Fruit fly (Drosophila melanogaster) whole organism, embryonic: ENCODE measurements around the gene Lip3.

ENCODE experiments used
- B-H2 ChIP-seq: fragments of 200-800 bp; sonication (Bioruptor generic); optimal IDR thresholded peaks from 2 replicates; lab custom pipeline; 2018; ENCODE audit warnings: missing biosample characterization, mild to moderate bottlenecking, missing genetic modification characterization
- BtbVII ChIP-seq: fragments of 200-800 bp; sonication (Bioruptor generic); optimal IDR thresholded peaks from 3 replicates; lab custom pipeline; 2017; ENCODE audit warnings: missing biosample characterization, mild to moderate bottlenecking, missing genetic modification characterization
- CG10209 ChIP-seq: fragments of 200-800 bp; sonication (Bioruptor generic); optimal IDR thresholded peaks from 3 replicates; lab custom pipeline; 2017; ENCODE audit warnings: missing biosample characterization, mild to moderate bottlenecking, missing genetic modification characterization, missing genetic modification reagents
- CG11247 ChIP-seq: fragments of 200-800 bp; sonication (Bioruptor generic); IDR thresholded peaks from 2 replicates; pipeline ENCODE4 v1.3.6; 2022; ENCODE audit warnings: missing biosample characterization, missing genetic modification characterization
- CG11504 ChIP-seq: fragments of 200-800 bp; sonication (Bioruptor generic); optimal IDR thresholded peaks from 3 replicates; lab custom pipeline; 2019; ENCODE audit warnings: missing biosample characterization, mild to moderate bottlenecking, missing genetic modification characterization, moderate library complexity
- CG11696 ChIP-seq: fragments of 200-800 bp; sonication (Bioruptor generic); IDR thresholded peaks from 2 replicates; pipeline ENCODE4 v1.3.6; 2022; ENCODE audit warnings: missing biosample characterization, missing genetic modification characterization
- CG12219 ChIP-seq: fragments of 200-800 bp; sonication (Bioruptor generic); optimal IDR thresholded peaks from 3 replicates; lab custom pipeline; 2018; ENCODE audit warnings: missing biosample characterization, mild to moderate bottlenecking, missing genetic modification characterization
- CG1233 ChIP-seq: fragments of 200-800 bp; sonication (Bioruptor generic); optimal IDR thresholded peaks from 4 replicates; lab custom pipeline; 2018; ENCODE audit warnings: missing biosample characterization, mild to moderate bottlenecking, missing genetic modification characterization
- CG13424 ChIP-seq: fragments of 200-800 bp; sonication (Bioruptor generic); optimal IDR thresholded peaks from 2 replicates; lab custom pipeline; 2019; ENCODE audit warnings: missing biosample characterization, mild to moderate bottlenecking, missing genetic modification characterization, moderate library complexity
- CG15696 ChIP-seq: fragments of 200-800 bp; sonication (Bioruptor generic); optimal IDR thresholded peaks from 2 replicates; lab custom pipeline; 2019; ENCODE audit warnings: missing biosample characterization, mild to moderate bottlenecking, missing genetic modification characterization, moderate library complexity
- CG1602 ChIP-seq: fragments of 200-800 bp; sonication (Bioruptor generic); optimal IDR thresholded peaks from 3 replicates; lab custom pipeline; 2016; ENCODE audit warnings: missing biosample characterization, missing genetic modification characterization
- CG17829 ChIP-seq: fragments of 200-800 bp; optimal IDR thresholded peaks from 2 replicates; lab custom pipeline; 2019; ENCODE audit warnings: missing biosample characterization, mild to moderate bottlenecking, missing genetic modification characterization, moderate library complexity
- CG18262 ChIP-seq: fragments of 200-800 bp; optimal IDR thresholded peaks from 3 replicates; lab custom pipeline; 2019; ENCODE audit warnings: missing biosample characterization, mild to moderate bottlenecking, missing genetic modification characterization, moderate library complexity
- CG2129 ChIP-seq: fragments of 200-800 bp; sonication (Bioruptor generic); IDR thresholded peaks from 2 replicates; pipeline ENCODE4 v1.3.6; 2022; ENCODE audit warnings: missing biosample characterization, missing genetic modification characterization; ENCODE audit not compliant: partially characterized antibody
- CG31224 ChIP-seq: fragments of 200-800 bp; sonication (Bioruptor generic); IDR thresholded peaks from 2 replicates; pipeline ENCODE4 v1.3.6; 2022; ENCODE audit warnings: missing biosample characterization, missing genetic modification characterization
- CG3407 ChIP-seq: fragments of 200-800 bp; sonication (Bioruptor generic); optimal IDR thresholded peaks from 2 replicates; lab custom pipeline; 2018; ENCODE audit warnings: missing biosample characterization, mild to moderate bottlenecking, missing genetic modification characterization
- CG6854 ChIP-seq: fragments of 200-800 bp; sonication (Bioruptor generic); optimal IDR thresholded peaks from 3 replicates; lab custom pipeline; 2017; ENCODE audit warnings: missing biosample characterization, mild to moderate bottlenecking, missing genetic modification characterization
- CG7372 ChIP-seq: fragments of 200-800 bp; sonication (Bioruptor generic); IDR thresholded peaks from 2 replicates; pipeline ENCODE4 v1.3.6; 2022; ENCODE audit warnings: missing biosample characterization, missing genetic modification characterization
- CG7963 ChIP-seq: fragments of 200-800 bp; sonication (Bioruptor generic); IDR thresholded peaks from 3 replicates; pipeline ENCODE4 v1.3.6; 2022; ENCODE audit warnings: missing biosample characterization, missing genetic modification characterization; ENCODE audit not compliant: partially characterized antibody
- CG7987 ChIP-seq: fragments of 200-800 bp; sonication (Bioruptor generic); optimal IDR thresholded peaks from 2 replicates; lab custom pipeline; 2018; ENCODE audit warnings: missing biosample characterization, mild to moderate bottlenecking, missing genetic modification characterization, moderate library complexity
- CG8290 ChIP-seq, 3 experiments: fragments of 200-800 bp; sonication (Bioruptor generic); optimal IDR thresholded peaks; 2 replicates each; lab custom pipeline; 2016 to 2019; ENCODE audit warnings: missing biosample characterization in 3 of 3, missing genetic modification characterization in 3 of 3, mild to moderate bottlenecking in 2 of 3, moderate library complexity in 1 of 3
- Camta ChIP-seq: fragments of 200-800 bp; sonication (Bioruptor generic); optimal IDR thresholded peaks from 2 replicates; lab custom pipeline; 2016; ENCODE audit warnings: missing biosample characterization, missing genetic modification characterization
- Dbx ChIP-seq: fragments of 200-800 bp; sonication (Bioruptor generic); IDR thresholded peaks from 3 replicates; pipeline ENCODE4 v1.3.6; 2022; ENCODE audit warnings: missing biosample characterization, missing genetic modification characterization
- Dip3 ChIP-seq: fragments of 200-800 bp; sonication (Bioruptor generic); optimal IDR thresholded peaks from 3 replicates; lab custom pipeline; 2016; ENCODE audit warnings: missing biosample characterization, missing genetic modification characterization
- Fer1 ChIP-seq: fragments of 200-800 bp; sonication (Bioruptor generic); optimal IDR thresholded peaks from 2 replicates; lab custom pipeline; 2017; ENCODE audit warnings: missing biosample characterization, mild to moderate bottlenecking, missing genetic modification characterization
- GATAe ChIP-seq: fragments of 200-800 bp; sonication (Bioruptor generic); conservative IDR thresholded peaks from 2 replicates; pipeline ENCODE4 v1.3.6; 2022; ENCODE audit warnings: missing biosample characterization, missing genetic modification characterization
- Gug ChIP-seq: fragments of 200-800 bp; sonication (Bioruptor generic); IDR thresholded peaks from 4 replicates; pipeline ENCODE4 v1.3.6; 2022; ENCODE audit warnings: missing biosample characterization, missing genetic modification characterization
- H2.0 ChIP-seq: fragments of 200-800 bp; sonication (Bioruptor generic); IDR thresholded peaks from 2 replicates; pipeline ENCODE4 v1.3.6; 2022; ENCODE audit warnings: missing biosample characterization, missing genetic modification characterization
- HLHmδ ChIP-seq: fragments of 200-800 bp; sonication (Bioruptor generic); optimal IDR thresholded peaks from 2 replicates; lab custom pipeline; 2018; ENCODE audit warnings: missing biosample characterization, mild to moderate bottlenecking, missing genetic modification characterization, moderate library complexity
- Hr39 ChIP-seq: fragments of >200 bp; optimal IDR thresholded peaks from 2 replicates; lab custom pipeline; 2017
- Lpt ChIP-seq: fragments of >200 bp; optimal IDR thresholded peaks from 2 replicates; lab custom pipeline; 2018; ENCODE audit warnings: missing biosample characterization, missing genetic modification characterization
- MBD-R2 ChIP-seq: fragments of 200-800 bp; sonication (Bioruptor generic); IDR thresholded peaks from 2 replicates; pipeline ENCODE4 v1.3.6; 2022; ENCODE audit warnings: missing biosample characterization, missing genetic modification characterization
- Mad ChIP-seq: fragments of 200-800 bp; sonication (Bioruptor generic); optimal IDR thresholded peaks from 2 replicates; lab custom pipeline; 2016; ENCODE audit warnings: missing biosample characterization, missing genetic modification characterization
- Ravus ChIP-seq: fragments of 200-800 bp; sonication (Bioruptor generic); IDR thresholded peaks from 2 replicates; pipeline ENCODE4 v1.3.6; 2022; ENCODE audit warnings: missing biosample characterization, missing genetic modification characterization
- bab2 ChIP-seq: fragments of 200-800 bp; sonication (Bioruptor generic); optimal IDR thresholded peaks from 2 replicates; lab custom pipeline; 2016; ENCODE audit warnings: missing biosample characterization, missing genetic modification characterization
- eyg ChIP-seq: fragments of 200-800 bp; sonication (Bioruptor generic); optimal IDR thresholded peaks from 3 replicates; lab custom pipeline; 2016; ENCODE audit warnings: missing biosample characterization, missing genetic modification characterization
- fd102C ChIP-seq: fragments of 200-800 bp; sonication (Bioruptor generic); optimal IDR thresholded peaks from 2 replicates; lab custom pipeline; 2018; ENCODE audit warnings: missing biosample characterization, mild to moderate bottlenecking, missing genetic modification characterization, moderate library complexity
- gcm2 ChIP-seq: fragments of 200-800 bp; sonication (Bioruptor generic); optimal IDR thresholded peaks from 2 replicates; lab custom pipeline; 2016; ENCODE audit warnings: missing biosample characterization, missing genetic modification characterization
- gfzf ChIP-seq: fragments of 200-800 bp; sonication (Bioruptor generic); optimal IDR thresholded peaks from 2 replicates; lab custom pipeline; 2016; ENCODE audit warnings: missing biosample characterization, mild to moderate bottlenecking, missing genetic modification characterization, moderate library complexity
- gro ChIP-seq: fragments of 200-800 bp; sonication (Bioruptor generic); optimal IDR thresholded peaks from 2 replicates; lab custom pipeline; 2016; ENCODE audit warnings: missing biosample characterization, missing genetic modification characterization
- gsb-n ChIP-seq: fragments of 200-800 bp; sonication (Bioruptor generic); optimal IDR thresholded peaks from 3 replicates; lab custom pipeline; 2018; ENCODE audit warnings: missing biosample characterization, mild to moderate bottlenecking, missing genetic modification characterization
- ham ChIP-seq: fragments of 200-800 bp; sonication (Bioruptor generic); IDR thresholded peaks from 2 replicates; pipeline ENCODE4 v1.3.6; 2022; ENCODE audit warnings: missing biosample characterization, missing genetic modification characterization
- kah ChIP-seq: fragments of 200-800 bp; sonication (Bioruptor generic); optimal IDR thresholded peaks from 2 replicates; lab custom pipeline; 2018; ENCODE audit warnings: missing biosample characterization, mild to moderate bottlenecking, missing genetic modification characterization
- mld ChIP-seq: fragments of 200-800 bp; sonication (Bioruptor generic); IDR thresholded peaks from 3 replicates; pipeline ENCODE4 v1.3.6; 2022; ENCODE audit warnings: missing biosample characterization, missing genetic modification characterization; ENCODE audit not compliant: partially characterized antibody
- otp ChIP-seq: fragments of 200-800 bp; sonication (Bioruptor generic); IDR thresholded peaks from 3 replicates; pipeline ENCODE4, ENCODE4 v1.3.6; 2022; ENCODE audit warnings: missing biosample characterization, missing genetic modification characterization
- pum ChIP-seq: fragments of 200-800 bp; sonication (Bioruptor generic); optimal IDR thresholded peaks from 2 replicates; lab custom pipeline; 2016; ENCODE audit warnings: missing biosample characterization, missing genetic modification characterization
- shn ChIP-seq: fragments of 200-800 bp; sonication (Bioruptor generic); optimal IDR thresholded peaks from 3 replicates; lab custom pipeline; 2016; ENCODE audit warnings: missing biosample characterization, missing genetic modification characterization
- unc-4 ChIP-seq: fragments of 200-800 bp; sonication (Bioruptor generic); IDR thresholded peaks from 2 replicates; pipeline ENCODE4 v1.3.6; 2022; ENCODE audit warnings: missing biosample characterization, missing genetic modification characterization; ENCODE audit not compliant: partially characterized antibody
- usp ChIP-seq: fragments of >200 bp; optimal IDR thresholded peaks from 2 replicates; lab custom pipeline; 2017; ENCODE audit warnings: missing biosample characterization, missing genetic modification characterization

Lip3 gene

dm6 chr3R:13400902-13401721 lies 29.4 kb upstream of the Lip3 start (continued):
- TF ChIP-seq gfzf (no peak), ham (0 out of 2 replicates have a peak, but pooled peaks have one; percentile 32), HLHmδ (GFP tag; lab: Kevin White, UChicago) (no peak), CG7963 (GFP tag; lab: Robert Waterston, UW) (no peak), otp (GFP tag; lab: Robert Waterston, UW) (peak; percentile 72), pum (GFP tag; lab: Kevin White, UChicago) (peak; percentile 89), GATAe (no peak; the same call in 1 of the 2 replicates), Fer1 (GFP tag; lab: Kevin White, UChicago) (peak; percentile 82), BtbVII (GFP tag; lab: Kevin White, UChicago) (peak; percentile 75), CG18262 (tag; lab: Kevin White, UChicago) (peak; percentile 95), CG11696 (GFP tag; lab: Robert Waterston, UW) (peak; percentile 62; the same call in 1 of the 2 replicates), fd102C (GFP tag; lab: Kevin White, UChicago) (no peak), CG10209 (peak; percentile 94), B-H2 (GFP tag; lab: Kevin White, UChicago) (peak; percentile 19), CG12219 (GFP tag; lab: Kevin White, UChicago) (peak; percentile 88), CG31224 (GFP tag; lab: Robert Waterston, UW) (peak; percentile 77), CG13424 (peak; percentile 92), CG6854 (GFP tag; lab: Kevin White, UChicago) (peak; percentile 63), H2.0 (peak; percentile 79), MBD-R2 (GFP tag; lab: Robert Waterston, UW) (peak; percentile 48), usp (GFP tag; lab: Kevin White, UChicago) (no peak), unc-4 (GFP tag; lab: Robert Waterston, UW) (no peak), Hr39 (no peak), kah (GFP tag; lab: Kevin White, UChicago) (peak; percentile 86), Camta (GFP tag; lab: Kevin White, UChicago) (peak; percentile 89), Ravus (peak; percentile 66), CG2129 (GFP tag; lab: Robert Waterston, UW) (no peak), CG7987 (GFP tag; lab: Kevin White, UChicago) (peak; percentile 63), CG15696 (peak; percentile 88), mld (GFP tag; lab: Robert Waterston, UW) (no peak), eyg (GFP tag; lab: Kevin White, UChicago) (peak; percentile 76), gcm2 (GFP tag; lab: Kevin White, UChicago) (peak; percentile 82), gsb-n (tag; lab: Kevin White, UChicago) (peak; percentile 85), gro (GFP tag; lab: Kevin White, UChicago) (peak; percentile 55), Mad (GFP tag; lab: Kevin White, UChicago) (peak; percentile 80), CG7372 (GFP tag; lab: Robert Waterston, UW) (peak; percentile 79), CG3407 (GFP tag; lab: Kevin White, UChicago) (peak; percentile 75), CG1602 (GFP tag; lab: Kevin White, UChicago) (peak; percentile 91), CG8290 (GFP tag; optimal IDR thresholded peaks at IDR 0.05; lab: Kevin White, UChicago) (peak; percentile 88), CG8290 (tag; optimal IDR thresholded peaks at IDR 0.05; lab: Kevin White, UChicago) (peak; percentile 58 to 77), Dip3 (peak; percentile 84), bab2 (GFP tag; lab: Kevin White, UChicago) (peak; percentile 87), shn (GFP tag; lab: Kevin White, UChicago) (peak; percentile 92), Gug (peak; percentile 61; the same call in 3 of the 4 replicates), Lpt (no peak), Dbx (GFP tag; lab: Robert Waterston, UW) (peak; percentile 42; the same call in 1 of the 3 replicates), CG11247 (GFP tag; lab: Robert Waterston, UW) (peak; percentile 60), CG1233 (peak; percentile 72), CG11504 (tag; lab: Kevin White, UChicago) (peak; percentile 90), CG17829 (tag; lab: Kevin White, UChicago) (peak; percentile 93)
